Worm (Caenorhabditis elegans): Measurements from ENCODE around the gene Y48A5A.1.
A peak's percentile ranks its signal among the peaks of the same experiment; 100 is the strongest.

The Y48A5A.1 gene

DNA sequence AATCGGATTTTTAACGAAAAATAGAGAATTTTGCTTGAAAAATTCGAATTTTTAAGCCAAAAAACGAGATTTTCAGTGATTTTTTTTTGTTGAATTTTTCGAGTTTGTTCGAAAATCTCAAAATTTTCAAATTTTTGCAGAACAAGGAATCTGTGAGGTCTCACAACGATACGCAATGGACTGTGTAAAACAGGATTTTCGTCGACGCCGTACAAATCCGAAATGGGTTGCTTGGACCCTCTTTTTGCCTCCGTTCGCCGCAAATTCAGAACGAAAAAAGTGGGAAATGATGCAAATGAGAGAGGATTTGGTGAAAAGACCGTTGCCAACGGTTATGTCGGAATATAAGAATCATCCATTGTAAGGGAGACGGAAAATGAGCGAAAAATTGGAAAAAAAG lies 37.0 kb downstream of the Y48A5A.1 start:
- no peak for TF ChIP-seq efl-1 (optimal IDR thresholded peaks at IDR 0.05)
- peak in 1 of 2 experiments; percentile 90 for TF ChIP-seq efl-1 (GFP tag; optimal IDR thresholded peaks at IDR 0.05 in 1 of 2)
- TF ChIP-seq pqm-1 (tag; optimal IDR thresholded peaks at IDR 0.05), result no peak

DNA sequence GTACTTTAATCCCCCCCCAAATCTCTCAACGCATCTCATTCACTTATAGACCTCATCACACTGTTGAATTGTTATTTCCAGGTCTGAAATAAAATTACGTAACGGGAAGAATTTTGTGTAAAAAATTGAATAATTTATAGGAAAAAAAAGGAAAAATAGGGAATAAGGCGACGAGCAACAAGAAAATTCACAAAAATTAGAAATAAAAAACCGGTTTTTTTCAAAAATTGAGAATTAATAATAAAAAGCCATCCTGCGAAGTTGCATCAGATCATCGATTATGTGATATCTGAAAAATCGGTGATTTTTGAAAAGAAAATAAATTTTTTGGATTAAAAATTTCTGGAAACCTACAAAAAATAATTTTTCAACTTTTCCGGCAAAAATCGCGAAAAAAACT lies 43.6 kb downstream of the Y48A5A.1 start:
- no peak for TF ChIP-seq nhr-76 (tag; optimal IDR thresholded peaks at IDR 0.05)
- no peak for TF ChIP-seq hlh-4 (tag; optimal IDR thresholded peaks at IDR 0.05)
- TF ChIP-seq mdl-1 (tag; optimal IDR thresholded peaks at IDR 0.05), result no peak
- TF ChIP-seq ztf-4 (tag; optimal IDR thresholded peaks at IDR 0.05), result no peak
- TF ChIP-seq mab-9 (GFP tag; IDR thresholded peaks at IDR 0.05), result no peak
- no peak for TF ChIP-seq lin-14 (GFP tag; optimal IDR thresholded peaks at IDR 0.05)
- no peak for TF ChIP-seq Y116A8C.19 (tag; optimal IDR thresholded peaks at IDR 0.05; ENCODE audit: borderline replicate concordance)
- no peak for TF ChIP-seq unc-62 (GFP tag; optimal IDR thresholded peaks at IDR 0.05)
- no peak for TF ChIP-seq unc-130 (tag; optimal IDR thresholded peaks at IDR 0.05)
- no peak for TF ChIP-seq snu-23 (GFP tag; optimal IDR thresholded peaks at IDR 0.05)
- no peak for TF ChIP-seq isw-1 (GFP tag; IDR thresholded peaks at IDR 0.05)

Measured in whole organism, L1 larva.